Worm (Caenorhabditis elegans) whole organism, early embryonic: ENCODE measurements around the gene E02H4.2.

Source experiments
- aly-1 ChIP-seq: sonication (generic microtip); optimal IDR thresholded peaks from 2 replicates; lab custom pipeline; 2016; ENCODE audit warnings: missing genetic modification characterization, missing compliant biosample characterization
- ama-1 ChIP-seq: fragments of 150-350 bp; optimal IDR thresholded peaks from 2 replicates; lab custom pipeline; 2014

ce11 chrX:14247436-14248103, 33.9 kb downstream of the E02H4.2 start, which contains the start of gene K04C1.5:
- no peak for TF ChIP-seq aly-1
- TF ChIP-seq ama-1 (lab: Kevin White, UChicago) = no peak
